Worm (Caenorhabditis elegans) whole organism, midembryonic: ENCODE results near the gene pfd-1.

Source experiments
- T22C8.4 ChIP-seq: fragments of 200-800 bp; sonication (Bioruptor generic); IDR thresholded peaks from 2 replicates; pipeline ENCODE4 v1.3.6; 2022; ENCODE audit warnings: missing genetic modification characterization, missing compliant biosample characterization
- cog-1 ChIP-seq: sonication (generic microtip); optimal IDR thresholded peaks from 2 replicates; lab custom pipeline; 2016; ENCODE audit warnings: missing genetic modification characterization, missing compliant biosample characterization
- flt-1 ChIP-seq: fragments of 200-800 bp; sonication (Bioruptor generic); IDR thresholded peaks from 2 replicates; pipeline ENCODE4 v1.3.6; 2022; ENCODE audit warnings: missing genetic modification characterization, missing compliant biosample characterization
- klf-2 ChIP-seq: fragments of 200-800 bp; sonication (Bioruptor generic); conservative IDR thresholded peaks from 2 replicates; pipeline ENCODE4 v1.3.6; 2022; ENCODE audit warnings: missing genetic modification reagents, missing genetic modification characterization, missing compliant biosample characterization
- med-1 ChIP-seq: sonication (generic microtip); optimal IDR thresholded peaks from 2 replicates; lab custom pipeline; 2017; ENCODE audit warnings: missing genetic modification characterization, mild to moderate bottlenecking, missing compliant biosample characterization, antibody characterized with exemption, missing genetic modification reagents; ENCODE audit not compliant: insufficient read depth
- ref-1 ChIP-seq: fragments of 200-800 bp; sonication (Bioruptor generic); conservative IDR thresholded peaks from 2 replicates; pipeline ENCODE4 v1.3.6; 2022; ENCODE audit warnings: missing genetic modification reagents, missing genetic modification characterization, missing compliant biosample characterization
- tab-1 ChIP-seq: fragments of 200-800 bp; sonication (Bioruptor generic); IDR thresholded peaks from 2 replicates; pipeline ENCODE4 v1.3.6; 2022; ENCODE audit warnings: missing genetic modification characterization, missing compliant biosample characterization
- ztf-23 ChIP-seq: fragments of 200-800 bp; sonication (Bioruptor generic); IDR thresholded peaks from 2 replicates; pipeline ENCODE4 v1.3.6; 2022; ENCODE audit warnings: missing genetic modification reagents, missing genetic modification characterization, missing compliant biosample characterization
- ztf-29 ChIP-seq: fragments of 200-800 bp; sonication (Bioruptor generic); IDR thresholded peaks from 2 replicates; pipeline ENCODE4 v1.3.6; 2022; ENCODE audit warnings: missing genetic modification reagents, missing genetic modification characterization, missing compliant biosample characterization

Gene pfd-1

DNA sequence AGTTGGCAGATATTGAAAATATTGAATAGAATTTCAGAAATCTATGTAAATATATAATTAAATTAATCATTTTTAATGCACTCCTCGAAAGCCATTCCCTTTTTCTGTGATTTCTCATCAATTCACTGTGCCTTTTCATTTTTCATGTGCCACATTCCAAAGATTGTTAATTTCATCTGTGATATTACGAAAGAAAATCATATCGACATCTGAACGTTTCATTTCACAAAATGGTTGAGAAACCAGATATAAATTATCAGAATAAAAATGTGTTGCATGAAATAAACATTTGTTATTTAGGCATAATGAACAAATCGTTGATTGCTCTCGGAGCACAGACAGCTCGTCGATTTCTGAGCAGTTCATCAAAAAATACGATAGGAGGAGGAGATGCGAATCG lies 34.1 kb downstream of the pfd-1 start, which contains the start of gene nuaf-3:
Gene nuaf-3 (plus strand): TSS at position 301 of the 400 bp plus-strand sequence.
- TF ChIP-seq ref-1 (GFP tag; lab: Robert Waterston, UW), result no peak

DNA sequence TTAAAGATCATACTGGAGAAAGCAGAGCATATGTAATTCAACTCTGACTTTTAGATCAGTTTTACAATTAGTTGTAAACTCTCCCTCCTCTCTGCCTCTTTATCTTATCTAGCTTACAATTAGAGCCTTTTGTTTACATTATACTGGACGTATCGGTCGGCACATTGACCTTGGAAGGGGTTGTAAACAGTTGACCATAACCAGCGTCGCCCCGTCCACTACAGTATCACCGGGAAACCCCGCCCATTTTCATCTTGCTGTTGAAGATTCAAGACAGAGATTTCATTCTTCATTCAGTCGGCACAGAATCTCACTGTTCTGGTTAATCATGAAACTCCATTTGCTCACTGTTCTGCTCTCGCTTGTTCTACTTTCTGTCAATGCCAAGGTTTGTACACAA lies 36.8 kb downstream of the pfd-1 start, which contains the start of gene sdz-27:
Gene sdz-27 (plus strand): TSS at position 301 of the 400 bp plus-strand sequence.
- TF ChIP-seq ref-1 (GFP tag; lab: Robert Waterston, UW), result no peak
- no peak for TF ChIP-seq ztf-23 (GFP tag; lab: Robert Waterston, UW)
- no peak for TF ChIP-seq T22C8.4 (GFP tag; lab: Robert Waterston, UW)
- no peak for TF ChIP-seq cog-1
- TF ChIP-seq flt-1 (GFP tag; lab: Robert Waterston, UW), result no peak
- TF ChIP-seq klf-2 (GFP tag; lab: Robert Waterston, UW), result no peak
- TF ChIP-seq med-1 (GFP tag; lab: Kevin White, UChicago), result no peak

- TF ChIP-seq tab-1 (GFP tag; lab: Robert Waterston, UW) (no peak), flt-1 (GFP tag; lab: Robert Waterston, UW) (no peak), ref-1 (GFP tag; lab: Robert Waterston, UW) (no peak), med-1 (GFP tag; lab: Kevin White, UChicago) (no peak)
Measured at ce11 chrIV:11189411-11189810, 39.5 kb downstream of the pfd-1 start, which contains the start of gene fbxb-79. Gene fbxb-79, minus strand, starts transcription at chrIV:11189511.

ce11 chrIV:11196866-11197265 lies 47.0 kb downstream of the pfd-1 start:
- TF ChIP-seq ztf-23 (GFP tag; lab: Robert Waterston, UW) (peak; percentile 77; the same call in 1 of the 2 replicates), tab-1 (GFP tag; lab: Robert Waterston, UW) (peak; percentile 84), ref-1 (GFP tag; lab: Robert Waterston, UW) (peak; percentile 59), ztf-29 (GFP tag; lab: Robert Waterston, UW) (peak; percentile 62; the same call in 1 of the 2 replicates), klf-2 (GFP tag; lab: Robert Waterston, UW) (peak; percentile 53; the same call in 1 of the 2 replicates), T22C8.4 (GFP tag; lab: Robert Waterston, UW) (0 out of 2 replicates have a peak, but pooled peaks have one; percentile 50)

- TF ChIP-seq klf-2 (GFP tag; lab: Robert Waterston, UW), result 0 out of 2 replicates have a peak, but pooled peaks have one; percentile 39
Measured at ce11 chrIV:11198983-11199382, 49.1 kb downstream of the pfd-1 start, which contains the start of gene R07H5.16. Gene R07H5.16, plus strand, starts transcription at chrIV:11199330.
